Fruit fly (Drosophila melanogaster): ENCODE results near the gene Pitslre.
A peak's percentile ranks its signal among the peaks of the same experiment; 100 is the strongest.

The Pitslre gene

DNA sequence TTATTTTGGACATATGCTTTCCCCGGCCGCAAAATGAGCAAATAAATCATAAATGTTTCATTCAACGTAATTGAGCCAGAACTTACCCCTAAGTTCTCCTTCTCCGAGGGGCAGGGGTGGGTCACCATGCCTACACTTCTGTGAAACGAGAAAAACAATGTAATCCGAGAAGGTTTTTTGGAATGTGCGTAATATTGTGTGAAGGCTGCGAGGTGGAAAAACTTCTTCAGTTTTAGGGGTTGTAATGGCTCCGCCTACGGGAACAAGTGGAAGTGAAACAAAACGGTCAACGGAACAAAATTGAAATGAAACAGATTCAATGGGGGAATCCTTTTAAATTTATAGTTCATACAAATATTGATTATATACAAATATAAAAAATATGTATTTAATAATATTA lies 25.4 kb downstream of the Pitslre start:
- TF ChIP-seq Taf1 (GFP tag; IDR thresholded peaks at IDR 0.05) (no peak), bsh (GFP tag; optimal IDR thresholded peaks at IDR 0.05) (no peak), Nf-YB (GFP tag; optimal IDR thresholded peaks at IDR 0.05) (peak; percentile 86), nom (GFP tag; optimal IDR thresholded peaks at IDR 0.05) (no peak), CG1602 (GFP tag; optimal IDR thresholded peaks at IDR 0.05) (no peak), sima (GFP tag; optimal IDR thresholded peaks at IDR 0.05) (no peak), pfk (GFP tag; optimal IDR thresholded peaks at IDR 0.05) (peak; percentile 98), CG18619 (GFP tag; optimal IDR thresholded peaks at IDR 0.05) (no peak), Bdp1 (GFP tag; optimal IDR thresholded peaks at IDR 0.05) (no peak), CG18476 (GFP tag; optimal IDR thresholded peaks at IDR 0.05) (no peak), cato (GFP tag; optimal IDR thresholded peaks at IDR 0.05; ENCODE audit: borderline replicate concordance) (no peak), ara (GFP tag; IDR thresholded peaks at IDR 0.05) (no peak), CG11696 (GFP tag; IDR thresholded peaks at IDR 0.05) (no peak), nmo (GFP tag; optimal IDR thresholded peaks at IDR 0.05) (no peak), seq (GFP tag; IDR thresholded peaks at IDR 0.05) (peak; percentile 68; the same call in 1 of the 2 replicates), so (GFP tag; IDR thresholded peaks at IDR 0.05) (no peak), CG9727 (GFP tag; optimal IDR thresholded peaks at IDR 0.05) (no peak), CG14667 (GFP tag; IDR thresholded peaks at IDR 0.05) (no peak), Asciz (GFP tag; optimal IDR thresholded peaks at IDR 0.05) (no peak), nerfin-1 (tag; optimal IDR thresholded peaks at IDR 0.05) (peak; percentile 28), CG1832 (GFP tag; optimal IDR thresholded peaks at IDR 0.05) (no peak), CG4617 (GFP tag; optimal IDR thresholded peaks at IDR 0.05; ENCODE audit: borderline replicate concordance) (no peak), gt (GFP tag; IDR thresholded peaks at IDR 0.05) (no peak), Sox102F (GFP tag; optimal IDR thresholded peaks at IDR 0.05) (no peak), tap (tag; optimal IDR thresholded peaks at IDR 0.05) (no peak), Stat92E (GFP tag; optimal IDR thresholded peaks at IDR 0.05) (no peak), Optix (GFP tag; IDR thresholded peaks at IDR 0.05) (no peak), CG13287 (GFP tag; IDR thresholded peaks at IDR 0.05; ENCODE audit: partially characterized antibody) (no peak), CG4360 (GFP tag; IDR thresholded peaks at IDR 0.05) (no peak), sob (GFP tag; IDR thresholded peaks at IDR 0.05) (no peak), BtbVII (GFP tag; optimal IDR thresholded peaks at IDR 0.05) (no peak), dati (GFP tag; IDR thresholded peaks at IDR 0.05) (no peak), Dek (tag; optimal IDR thresholded peaks at IDR 0.05) (no peak), dan (GFP tag; IDR thresholded peaks at IDR 0.05) (no peak), Jarid2 (GFP tag; optimal IDR thresholded peaks at IDR 0.05) (peak; percentile 3), CG43689 (GFP tag; IDR thresholded peaks at IDR 0.05) (no peak), jing (GFP tag; optimal IDR thresholded peaks at IDR 0.05) (no peak), chif (GFP tag; optimal IDR thresholded peaks at IDR 0.05) (no peak), Hr3 (GFP tag; optimal IDR thresholded peaks at IDR 0.05) (no peak), Mes4 (GFP tag; optimal IDR thresholded peaks at IDR 0.05) (no peak), CG6791 (GFP tag; IDR thresholded peaks at IDR 0.05; ENCODE audit: partially characterized antibody) (no peak), insv (GFP tag; optimal IDR thresholded peaks at IDR 0.05) (no peak), fd64A (GFP tag; optimal IDR thresholded peaks at IDR 0.05) (no peak), lola (GFP tag; optimal IDR thresholded peaks at IDR 0.05) (no peak), Oaz (GFP tag; IDR thresholded peaks at IDR 0.05) (no peak), gcm2 (GFP tag; optimal IDR thresholded peaks at IDR 0.05) (no peak), ato (GFP tag; IDR thresholded peaks at IDR 0.05; ENCODE audit: partially characterized antibody) (no peak), Six4 (GFP tag; optimal IDR thresholded peaks at IDR 0.05) (peak; percentile 39), pros (GFP tag; optimal IDR thresholded peaks at IDR 0.05) (peak; percentile 70), Nf-YC (tag; optimal IDR thresholded peaks at IDR 0.05) (peak; percentile 91), hbn (GFP tag; IDR thresholded peaks at IDR 0.05; ENCODE audit: partially characterized antibody) (no peak)

All from whole organism, embryonic.